Worm (Caenorhabditis elegans): ENCODE measurements around the gene F55G11.6.
A peak's percentile ranks its signal among the peaks of the same experiment; 100 is the strongest.

F55G11.6 gene

ce11 chrIV:12960136-12960535, 2.3 kb downstream of the F55G11.6 start, which contains the start of gene F55G11.7:
Gene F55G11.7, plus strand, starts transcription at chrIV:12960436.
- peak in 1 of 2 experiments; percentile 39 for TF ChIP-seq unc-62 (GFP tag; optimal IDR thresholded peaks at IDR 0.05 in 1 of 2)
- no peak for TF ChIP-seq unc-62 (tag; optimal IDR thresholded peaks at IDR 0.05)
- TF ChIP-seq dmd-8 (GFP tag; IDR thresholded peaks at IDR 0.05) = no peak

DNA sequence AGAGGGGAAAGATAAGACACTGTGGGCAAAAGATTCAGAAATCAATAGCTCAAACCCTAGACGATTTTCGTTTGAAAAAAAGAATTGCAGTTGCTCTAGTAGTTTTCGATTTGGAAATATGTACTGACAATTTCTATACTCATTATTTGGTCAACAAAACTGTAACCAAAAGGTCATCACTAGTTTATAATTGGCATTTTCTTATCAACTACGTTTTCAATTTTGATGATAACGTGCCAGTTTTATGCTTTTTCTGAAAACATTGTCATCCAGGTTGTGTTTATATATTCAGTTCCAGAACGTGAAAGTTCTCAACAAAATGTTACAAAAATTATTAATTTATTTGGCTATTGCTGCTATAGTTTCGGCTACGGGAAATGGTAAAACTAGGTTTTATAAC, 4.7 kb downstream of the F55G11.6 start, which contains the start of gene F55G11.8:
F55G11.8 (plus strand) TSS at position 245 of the 400 bp plus-strand sequence.
- peak; percentile 84 for TF ChIP-seq pqm-1 (tag; optimal IDR thresholded peaks at IDR 0.05)
- no peak for TF ChIP-seq ama-1 (optimal IDR thresholded peaks at IDR 0.05)
- TF ChIP-seq attf-4 (tag; optimal IDR thresholded peaks at IDR 0.05) = no peak
- TF ChIP-seq dmd-6 (GFP tag; IDR thresholded peaks at IDR 0.05) = 0 out of 2 replicates have a peak, but pooled peaks have one; percentile 20
- TF ChIP-seq nhr-6 (tag; optimal IDR thresholded peaks at IDR 0.05) = peak; percentile 82
- TF ChIP-seq dmd-9 (GFP tag; IDR thresholded peaks at IDR 0.05) = no peak
- peak; percentile 62 for TF ChIP-seq nhr-28 (tag; optimal IDR thresholded peaks at IDR 0.05)
- TF ChIP-seq daf-16 (GFP tag; optimal IDR thresholded peaks at IDR 0.05) = no peak
- TF ChIP-seq daf-16 (tag; optimal IDR thresholded peaks at IDR 0.05) = peak; percentile 94

- no peak for TF ChIP-seq set-16 (GFP tag; IDR thresholded peaks at IDR 0.05)
- no peak for TF ChIP-seq lsy-2 (tag; optimal IDR thresholded peaks at IDR 0.05)
- no peak for TF ChIP-seq dpl-1 (GFP tag; optimal IDR thresholded peaks at IDR 0.05)
- no peak for TF ChIP-seq zip-11 (GFP tag; IDR thresholded peaks at IDR 0.05)
- no peak for TF ChIP-seq zfp-3 (GFP tag; conservative IDR thresholded peaks at IDR 0.05)
- TF ChIP-seq snpc-4 (tag; optimal IDR thresholded peaks at IDR 0.05) = no peak
- TF ChIP-seq lim-7 (GFP tag; IDR thresholded peaks at IDR 0.05) = no peak
- no peak for TF ChIP-seq F10B5.3 (tag; optimal IDR thresholded peaks at IDR 0.05)
- TF ChIP-seq Y75B8A.6 (GFP tag; IDR thresholded peaks at IDR 0.05) = no peak
- no peak for TF ChIP-seq zag-1 (tag; optimal IDR thresholded peaks at IDR 0.05)
- no peak for TF ChIP-seq F26F4.8 (GFP tag; conservative IDR thresholded peaks at IDR 0.05)
- TF ChIP-seq hmg-1.1 (GFP tag; IDR thresholded peaks at IDR 0.05) = no peak
- TF ChIP-seq hlh-11 (tag; optimal IDR thresholded peaks at IDR 0.05) = peak; percentile 1
- TF ChIP-seq nhr-6 (tag; optimal IDR thresholded peaks at IDR 0.05) = no peak
- TF ChIP-seq ceh-44 (GFP tag; IDR thresholded peaks at IDR 0.05) = no peak
- TF ChIP-seq aly-2 (tag; optimal IDR thresholded peaks at IDR 0.05) = no peak
- TF ChIP-seq nhr-41 (GFP tag; IDR thresholded peaks at IDR 0.05) = no peak
- TF ChIP-seq F44E2.7 (GFP tag; IDR thresholded peaks at IDR 0.05) = no peak
- no peak for TF ChIP-seq nhr-77 (tag; optimal IDR thresholded peaks at IDR 0.05)
- TF ChIP-seq php-3 (GFP tag; IDR thresholded peaks at IDR 0.05) = no peak
- no peak for TF ChIP-seq madf-9 (GFP tag; conservative IDR thresholded peaks at IDR 0.05)
- TF ChIP-seq ztf-7 (tag; optimal IDR thresholded peaks at IDR 0.05) = no peak
- peak in 1 of 2 experiments; percentile 20 for TF ChIP-seq unc-62 (GFP tag; optimal IDR thresholded peaks at IDR 0.05 in 1 of 2)
- TF ChIP-seq unc-62 (tag; optimal IDR thresholded peaks at IDR 0.05) = no peak
- TF ChIP-seq fkh-10 (GFP tag; optimal IDR thresholded peaks at IDR 0.05) = no peak
- no peak for TF ChIP-seq aha-1 (tag)
- TF ChIP-seq snpc-1.2 (GFP tag; IDR thresholded peaks at IDR 0.05) = no peak
- no peak for TF ChIP-seq nhr-48 (tag; optimal IDR thresholded peaks at IDR 0.05)
- TF ChIP-seq jun-1 (tag; optimal IDR thresholded peaks at IDR 0.05) = no peak
- TF ChIP-seq dmd-6 (GFP tag; IDR thresholded peaks at IDR 0.05) = peak; percentile 62
- TF ChIP-seq Y105C5A.15 (GFP tag; IDR thresholded peaks at IDR 0.05) = no peak
- no peak for TF ChIP-seq sdz-12 (GFP tag; optimal IDR thresholded peaks at IDR 0.05)
- peak; percentile 21 for TF ChIP-seq dve-1 (tag; optimal IDR thresholded peaks at IDR 0.05; ENCODE audit: insufficient read depth)
- no peak for TF ChIP-seq nhr-102 (tag; optimal IDR thresholded peaks at IDR 0.05)
- no peak for TF ChIP-seq F37D6.2 (tag; optimal IDR thresholded peaks at IDR 0.05)
- no peak for TF ChIP-seq mxl-3 (GFP tag; optimal IDR thresholded peaks at IDR 0.05)
- TF ChIP-seq mxl-2 (GFP tag; conservative IDR thresholded peaks at IDR 0.05) = no peak
- no peak for TF ChIP-seq attf-4 (tag; optimal IDR thresholded peaks at IDR 0.05)
- peak; percentile 43 for TF ChIP-seq pqm-1 (tag; optimal IDR thresholded peaks at IDR 0.05)
- TF ChIP-seq nhr-28 (tag; optimal IDR thresholded peaks at IDR 0.05) = peak; percentile 20
- no peak for TF ChIP-seq arid-1 (GFP tag; conservative IDR thresholded peaks at IDR 0.05)
Measured at ce11 chrIV:12964648-12965047, 6.8 kb downstream of the F55G11.6 start.

Measured in whole organism, L4 larva.